Worm (Caenorhabditis elegans) whole organism, early embryonic: ENCODE measurements around the gene mod-1.

Experiments used
- B0310.2 ChIP-seq: sonication (generic microtip); optimal IDR thresholded peaks from 2 replicates; lab custom pipeline; 2016; ENCODE audit warnings: mild to moderate bottlenecking, missing genetic modification characterization, missing compliant biosample characterization
- F13C5.2 ChIP-seq: sonication (generic microtip); optimal IDR thresholded peaks from 2 replicates; lab custom pipeline; 2017; ENCODE audit warnings: mild to moderate bottlenecking, missing genetic modification characterization, inconsistent platforms, missing compliant biosample characterization
- aly-1 ChIP-seq: sonication (generic microtip); optimal IDR thresholded peaks from 2 replicates; lab custom pipeline; 2016; ENCODE audit warnings: missing genetic modification characterization, missing compliant biosample characterization
- ama-1 ChIP-seq: fragments of 150-350 bp; optimal IDR thresholded peaks from 2 replicates; lab custom pipeline; 2014
- ceh-13 ChIP-seq: fragments of 200-800 bp; sonication (Bioruptor generic); optimal IDR thresholded peaks from 2 replicates; lab custom pipeline; 2018; ENCODE audit warnings: mild to moderate bottlenecking, missing genetic modification characterization, missing compliant biosample characterization
- ceh-36 ChIP-seq: sonication (generic microtip); optimal IDR thresholded peaks from 2 replicates; lab custom pipeline; 2016; ENCODE audit warnings: missing genetic modification characterization, inconsistent platforms, missing compliant biosample characterization
- ets-7 ChIP-seq: sonication (generic microtip); optimal IDR thresholded peaks from 2 replicates; lab custom pipeline; 2016; ENCODE audit warnings: missing genotype, missing genetic modification characterization, missing compliant biosample characterization
- flt-1 ChIP-seq: fragments of 200-800 bp; sonication (Bioruptor generic); IDR thresholded peaks from 2 replicates; pipeline ENCODE4 v1.3.6; 2022; ENCODE audit warnings: missing genetic modification characterization, missing compliant biosample characterization
- hmbx-1 ChIP-seq: sonication (generic microtip); optimal IDR thresholded peaks from 2 replicates; lab custom pipeline; 2016; ENCODE audit warnings: mild to moderate bottlenecking, missing genetic modification characterization, missing compliant biosample characterization
- hmg-4 ChIP-seq: fragments of 200-800 bp; sonication (Bioruptor generic); optimal IDR thresholded peaks from 2 replicates; lab custom pipeline; 2018; ENCODE audit warnings: mild to moderate bottlenecking, missing genetic modification characterization, missing compliant biosample characterization
- hnd-1 ChIP-seq: sonication (generic microtip); optimal IDR thresholded peaks from 2 replicates; lab custom pipeline; 2016; ENCODE audit warnings: missing genetic modification characterization, missing compliant biosample characterization
- pes-1 ChIP-seq: fragments of 200-800 bp; sonication (Bioruptor generic); IDR thresholded peaks from 2 replicates; pipeline ENCODE4 v1.3.6; 2022; ENCODE audit warnings: missing genetic modification reagents, missing genetic modification characterization, missing compliant biosample characterization
- scrt-1 ChIP-seq: fragments of 200-800 bp; sonication (Bioruptor generic); IDR thresholded peaks from 2 replicates; pipeline ENCODE4 v1.3.6; 2022; ENCODE audit warnings: missing genetic modification characterization, missing compliant biosample characterization
- sea-1 ChIP-seq: fragments of 200-800 bp; sonication (Bioruptor generic); conservative IDR thresholded peaks from 2 replicates; pipeline ENCODE4 v1.3.6; 2022; ENCODE audit warnings: missing genetic modification characterization, missing compliant biosample characterization
- tbx-11 ChIP-seq: fragments of 200-800 bp; sonication (Bioruptor generic); IDR thresholded peaks from 2 replicates; pipeline ENCODE4 v1.3.6; 2022; ENCODE audit warnings: missing genetic modification characterization, missing compliant biosample characterization
- tbx-37 ChIP-seq: fragments of 200-800 bp; sonication (Bioruptor generic); conservative IDR thresholded peaks from 2 replicates; pipeline ENCODE4 v1.3.6; 2022; ENCODE audit warnings: missing genetic modification reagents, missing genetic modification characterization, missing compliant biosample characterization
- tra-4 ChIP-seq: sonication (generic microtip); optimal IDR thresholded peaks from 2 replicates; lab custom pipeline; 2017; ENCODE audit warnings: missing genetic modification characterization, missing compliant biosample characterization

Gene mod-1

DNA sequence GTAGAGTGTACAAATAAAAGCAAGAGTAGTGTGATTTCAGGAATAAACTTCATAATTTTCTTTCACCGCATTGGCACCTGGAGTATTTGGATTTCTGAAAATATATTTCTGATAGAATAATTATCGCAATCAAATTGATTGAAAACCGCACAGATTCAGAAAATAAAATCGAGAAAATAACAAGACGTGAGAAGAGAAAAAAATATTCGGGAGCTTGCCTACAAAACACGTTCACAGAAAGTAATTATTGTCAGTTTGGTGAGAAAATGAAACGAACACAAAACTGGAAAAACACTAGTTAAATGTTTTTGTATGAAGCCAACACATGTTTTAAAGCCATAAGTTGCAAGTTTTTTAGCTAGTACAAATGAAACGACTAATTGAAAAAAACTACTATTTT is at the start of gene mod-1:
Gene mod-1, minus strand, starts transcription at position 101 of the 400 bp plus-strand sequence.
- no peak for TF ChIP-seq hnd-1 (tag; lab: Kevin White, UChicago)
- TF ChIP-seq scrt-1, result no peak
- no peak for TF ChIP-seq aly-1 (tag; lab: Kevin White, UChicago)
- TF ChIP-seq ceh-36 (tag; lab: Kevin White, UChicago), result no peak
- no peak for TF ChIP-seq hmbx-1
- TF ChIP-seq B0310.2 (tag; lab: Kevin White, UChicago), result no peak

DNA sequence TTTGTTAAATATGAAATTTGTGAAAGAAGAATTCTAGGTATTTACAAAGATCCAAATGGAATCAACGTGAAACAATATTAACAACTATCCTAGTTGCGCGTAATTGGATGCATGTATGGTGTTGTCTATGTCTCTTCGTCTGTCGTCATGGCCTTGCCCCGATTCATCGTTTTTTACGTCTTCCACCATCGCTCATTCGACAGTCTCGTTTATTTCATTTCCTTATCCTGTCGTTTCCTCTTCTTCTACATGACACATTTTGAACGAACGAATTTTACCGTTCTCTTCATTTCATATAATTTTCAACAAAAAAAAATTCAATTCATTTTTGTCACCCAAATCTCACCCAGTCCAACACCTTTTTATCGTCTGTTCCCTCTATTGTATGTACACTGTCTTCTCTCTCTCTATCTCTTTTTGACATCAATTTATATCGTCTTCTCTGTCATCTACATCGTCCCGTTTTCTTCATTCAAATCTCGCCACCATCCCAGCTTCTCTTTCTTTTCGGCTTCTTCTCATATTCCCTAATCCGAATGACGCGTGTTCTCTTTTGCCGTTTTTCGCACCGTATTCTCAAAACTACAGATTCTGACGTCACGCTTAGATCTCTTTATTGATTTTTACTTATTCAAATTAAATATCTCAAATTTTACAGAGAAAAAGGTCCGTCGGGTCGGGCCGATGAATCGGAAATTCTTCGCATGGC is 42.7 kb upstream of the mod-1 start, which contains the start of gene ttc-17:
Gene ttc-17, plus strand, starts transcription at position 659 of the 709 bp plus-strand sequence.
- no peak for TF ChIP-seq aly-1 (tag; lab: Kevin White, UChicago)
- no peak for TF ChIP-seq ceh-13 (GFP tag; lab: Kevin White, UChicago)

DNA sequence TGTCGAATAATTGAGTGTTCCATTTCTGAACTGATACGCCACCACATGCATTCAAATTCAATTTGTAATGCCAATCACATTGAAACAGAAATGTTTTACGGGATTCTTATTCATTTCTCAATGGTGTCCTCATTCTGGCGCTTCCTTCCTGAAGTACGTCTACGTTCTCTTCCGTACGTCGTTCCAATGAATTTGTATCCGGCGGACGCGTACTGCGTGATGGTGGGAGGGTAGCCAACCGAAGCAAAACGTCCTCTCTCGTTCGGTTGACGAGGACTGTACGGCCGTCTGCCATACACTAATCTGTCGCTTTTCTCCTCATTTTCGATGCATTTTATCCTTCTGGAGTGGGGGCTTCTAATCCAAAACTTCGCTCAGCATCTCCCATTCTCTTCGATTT is 36.0 kb upstream of the mod-1 start:
- no peak for TF ChIP-seq B0310.2 (tag; lab: Kevin White, UChicago)
- TF ChIP-seq tbx-37 (GFP tag; lab: Robert Waterston, UW), result no peak
- TF ChIP-seq aly-1 (tag; lab: Kevin White, UChicago), result no peak
- no peak for TF ChIP-seq scrt-1
- no peak for TF ChIP-seq hnd-1 (tag; lab: Kevin White, UChicago)
- TF ChIP-seq flt-1, result no peak
- peak; percentile 19 for TF ChIP-seq hmg-4 (GFP tag; lab: Kevin White, UChicago)
- no peak for TF ChIP-seq ama-1

DNA sequence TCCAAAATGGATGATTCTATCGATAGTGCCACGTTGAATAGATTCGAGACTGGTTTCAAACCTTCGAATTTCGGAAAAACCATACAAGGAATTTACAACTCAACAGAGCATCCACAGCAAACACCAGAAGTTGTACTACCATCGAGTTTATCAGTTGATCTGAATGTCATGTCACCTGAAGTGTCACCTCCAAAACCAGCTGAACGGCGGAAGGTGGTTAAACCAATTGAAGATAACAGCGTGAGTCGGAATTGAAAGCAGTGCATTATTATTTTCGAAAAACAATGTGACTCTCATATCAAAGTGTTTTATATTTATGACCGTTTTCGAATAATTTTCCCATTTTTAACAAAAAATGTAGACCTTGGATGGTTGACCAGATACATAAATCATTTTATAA is 35.2 kb upstream of the mod-1 start:
- TF ChIP-seq ama-1 (no peak), sea-1 (no peak), ets-7 (tag; lab: Kevin White, UChicago) (no peak), hmg-4 (GFP tag; lab: Kevin White, UChicago) (no peak), B0310.2 (tag; lab: Kevin White, UChicago) (no peak), ceh-13 (GFP tag; lab: Kevin White, UChicago) (no peak), tbx-37 (GFP tag; lab: Robert Waterston, UW) (no peak), pes-1 (no peak), flt-1 (no peak), hmbx-1 (no peak), F13C5.2 (tag; lab: Kevin White, UChicago) (no peak), ceh-36 (tag; lab: Kevin White, UChicago) (no peak), hnd-1 (tag; lab: Kevin White, UChicago) (no peak), aly-1 (tag; lab: Kevin White, UChicago) (no peak), tra-4 (tag; lab: Kevin White, UChicago) (no peak), tbx-11 (GFP tag; lab: Robert Waterston, UW) (no peak), scrt-1 (no peak)

DNA sequence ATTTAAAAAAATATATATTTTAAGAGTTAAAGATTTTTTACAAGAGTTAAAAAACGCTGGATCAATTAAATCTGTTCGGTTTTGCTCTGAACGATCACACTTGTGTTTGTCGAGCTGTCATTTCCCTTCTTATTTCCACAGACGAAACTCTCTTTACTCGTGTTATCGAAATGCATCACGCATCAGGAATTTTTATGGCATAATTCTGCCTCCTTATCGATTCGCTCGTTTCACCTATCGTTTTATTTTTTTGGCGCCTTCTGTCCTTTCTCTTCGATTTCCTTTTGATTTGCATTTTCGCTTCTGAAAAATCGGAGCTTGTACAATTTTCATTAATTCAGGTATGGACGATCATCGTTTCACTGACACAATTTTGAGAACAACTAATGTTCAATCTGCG is 34.5 kb upstream of the mod-1 start:
- TF ChIP-seq ama-1 (no peak), B0310.2 (tag; lab: Kevin White, UChicago) (no peak), hnd-1 (tag; lab: Kevin White, UChicago) (no peak), tra-4 (tag; lab: Kevin White, UChicago) (no peak)

DNA sequence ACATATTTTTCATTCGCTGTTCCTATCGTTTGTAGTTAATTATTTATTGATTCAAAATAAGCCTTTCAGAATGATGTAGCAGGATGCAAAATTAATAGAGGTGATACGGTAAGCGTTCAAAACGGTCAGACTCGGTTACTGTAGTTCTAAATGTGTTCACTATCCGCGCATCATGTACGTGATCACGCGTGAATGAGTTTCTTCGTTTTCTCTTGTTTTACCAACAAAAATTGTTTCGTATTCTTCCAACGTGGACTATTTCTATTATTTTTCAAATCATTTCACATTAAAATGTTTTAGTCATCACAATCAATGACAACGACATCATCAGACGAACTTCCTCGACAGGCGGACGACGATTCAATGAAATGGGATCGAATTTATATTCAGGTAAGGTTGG is 33.7 kb upstream of the mod-1 start, which contains the start of gene gck-1:
Gene gck-1, plus strand, starts transcription at position 301 of the 400 bp plus-strand sequence.
- TF ChIP-seq hnd-1 (tag; lab: Kevin White, UChicago) (no peak), aly-1 (tag; lab: Kevin White, UChicago) (no peak), ceh-13 (GFP tag; lab: Kevin White, UChicago) (no peak), tbx-11 (GFP tag; lab: Robert Waterston, UW) (no peak), pes-1 (no peak), B0310.2 (tag; lab: Kevin White, UChicago) (no peak), ets-7 (tag; lab: Kevin White, UChicago) (no peak), F13C5.2 (tag; lab: Kevin White, UChicago) (no peak)

DNA sequence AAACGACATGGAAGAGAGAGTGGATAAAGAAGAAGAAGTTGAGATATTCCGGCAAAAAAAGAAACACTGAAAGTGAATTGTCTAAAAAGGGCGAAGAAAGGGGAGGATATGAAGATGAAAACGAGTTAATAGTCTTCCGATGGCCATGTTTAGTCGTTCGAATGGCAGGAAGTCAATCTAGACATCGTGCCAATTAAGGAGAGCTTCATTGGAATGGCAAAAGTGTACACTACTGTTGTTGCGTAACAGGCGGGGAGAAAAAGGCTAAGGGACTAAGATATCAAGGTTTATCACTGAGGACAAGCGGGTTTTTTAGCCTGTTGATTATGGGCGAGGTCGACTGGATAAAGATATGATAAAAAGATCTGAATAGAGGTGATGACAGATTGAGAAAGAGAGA is 32.3 kb upstream of the mod-1 start:
- TF ChIP-seq scrt-1 (no peak), tbx-11 (GFP tag; lab: Robert Waterston, UW) (no peak), hmg-4 (GFP tag; lab: Kevin White, UChicago) (no peak), B0310.2 (tag; lab: Kevin White, UChicago) (no peak), hnd-1 (tag; lab: Kevin White, UChicago) (no peak), ama-1 (no peak)

DNA sequence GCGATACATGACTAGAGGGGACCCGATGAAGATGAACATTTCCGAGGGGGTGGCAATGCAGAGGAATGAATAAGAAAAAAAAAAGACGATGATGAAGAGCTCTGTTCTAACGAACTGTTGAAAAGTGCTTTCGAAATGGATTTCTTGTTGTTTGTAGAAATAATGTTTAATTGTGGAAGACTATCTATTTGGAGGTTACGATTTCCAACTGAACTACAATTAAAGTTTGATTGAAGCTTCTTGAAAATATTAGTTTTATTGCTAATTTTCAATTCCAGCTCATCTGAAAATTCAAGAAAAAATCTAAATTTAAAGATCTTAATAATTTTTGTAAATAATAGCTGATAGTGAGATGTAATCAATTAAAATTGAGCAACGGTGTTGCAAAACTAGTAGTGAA is 30.6 kb upstream of the mod-1 start:
- TF ChIP-seq B0310.2 (tag; lab: Kevin White, UChicago) (no peak), tbx-11 (GFP tag; lab: Robert Waterston, UW) (no peak), ceh-13 (GFP tag; lab: Kevin White, UChicago) (no peak), tra-4 (tag; lab: Kevin White, UChicago) (no peak), sea-1 (no peak), F13C5.2 (tag; lab: Kevin White, UChicago) (no peak), scrt-1 (no peak), flt-1 (no peak), aly-1 (tag; lab: Kevin White, UChicago) (no peak), tbx-37 (GFP tag; lab: Robert Waterston, UW) (no peak), ceh-36 (tag; lab: Kevin White, UChicago) (no peak), ama-1 (no peak), ets-7 (tag; lab: Kevin White, UChicago) (no peak), hnd-1 (tag; lab: Kevin White, UChicago) (no peak), pes-1 (no peak), hmg-4 (GFP tag; lab: Kevin White, UChicago) (no peak), hmbx-1 (no peak)
